Worm (Caenorhabditis elegans) whole organism, L1 larva: ENCODE measurements around the gene E02H1.6.
A peak's percentile ranks its signal among the peaks of the same experiment; 100 is the strongest.

Experiments
- C34B4.2 ChIP-seq: sonication (generic microtip); optimal IDR thresholded peaks from 2 replicates; lab custom pipeline; 2017; ENCODE audit warnings: mild to moderate bottlenecking, missing genetic modification characterization, missing compliant biosample characterization
- F16B12.6 ChIP-seq: fragments of 150-350 bp; optimal IDR thresholded peaks from 2 replicates; lab custom pipeline; 2014; ENCODE audit warnings: missing biosample characterization, missing genetic modification characterization
- aha-1 ChIP-seq: fragments of 150-350 bp; optimal IDR thresholded peaks from 2 replicates; lab custom pipeline; 2014; ENCODE audit warnings: missing biosample characterization, missing genetic modification characterization
- ama-1 ChIP-seq: fragments of 150-350 bp; optimal IDR thresholded peaks from 2 replicates; lab custom pipeline; 2014
- blmp-1 ChIP-seq: fragments of 150-350 bp; optimal IDR thresholded peaks from 2 replicates; lab custom pipeline; 2014; ENCODE audit warnings: missing biosample characterization, missing genetic modification characterization
- dsc-1 ChIP-seq: sonication (generic microtip); optimal IDR thresholded peaks from 2 replicates; lab custom pipeline; 2016; ENCODE audit warnings: mild to moderate bottlenecking, missing genetic modification characterization, missing compliant biosample characterization
- efl-1 ChIP-seq, 4 experiments: fragments of 150-350 bp; optimal IDR thresholded peaks in 3 of 4; peaks in 1 of 4; 1 replicate in 1 of 4; 2 replicates in 3 of 4; lab custom pipeline; 2014; ENCODE audit warnings: missing biosample characterization in 2 of 4, missing genetic modification characterization in 2 of 4, missing genetic modification reagents in 2 of 4
- elt-3 ChIP-seq, 6 experiments: fragments of 150-350 bp in 1 of 6; sonication (generic microtip); optimal IDR thresholded peaks; 2 replicates each; lab custom pipeline; 2017 to 2018; ENCODE audit warnings: missing biosample characterization in 6 of 6, missing genetic modification characterization in 6 of 6, inconsistent platforms in 1 of 6
- fkh-4 ChIP-seq: sonication (generic microtip); optimal IDR thresholded peaks from 2 replicates; lab custom pipeline; 2016; ENCODE audit warnings: missing compliant biosample characterization, missing genetic modification characterization, borderline replicate concordance
- hlh-17 ChIP-seq: fragments of 200-800 bp; sonication (Bioruptor generic); optimal IDR thresholded peaks from 2 replicates; lab custom pipeline; 2018; ENCODE audit warnings: missing genetic modification characterization, mild to moderate bottlenecking, missing compliant biosample characterization, moderate library complexity, borderline replicate concordance
- hpl-2 ChIP-seq: fragments of 150-350 bp; optimal IDR thresholded peaks from 2 replicates; lab custom pipeline; 2014; ENCODE audit warnings: missing biosample characterization, missing genetic modification reagents, missing genetic modification characterization
- irx-1 ChIP-seq: sonication (generic microtip); optimal IDR thresholded peaks from 2 replicates; lab custom pipeline; 2016; ENCODE audit warnings: missing genetic modification characterization, missing compliant biosample characterization
- jun-1 ChIP-seq: fragments of 150-350 bp; optimal IDR thresholded peaks from 2 replicates; lab custom pipeline; 2014; ENCODE audit warnings: missing biosample characterization, missing genetic modification reagents, missing genetic modification characterization
- lin-13 ChIP-seq: fragments of 150-350 bp; optimal IDR thresholded peaks from 2 replicates; lab custom pipeline; 2014; ENCODE audit warnings: missing biosample characterization, missing genetic modification reagents, missing genetic modification characterization
- lin-14 ChIP-seq: fragments of 200-800 bp; sonication (Bioruptor generic); optimal IDR thresholded peaks from 2 replicates; lab custom pipeline; 2018; ENCODE audit warnings: mild to moderate bottlenecking, missing genetic modification characterization, moderate library complexity, missing compliant biosample characterization
- lin-15B ChIP-seq: fragments of 150-350 bp; sonication (generic microtip); optimal IDR thresholded peaks from 3 replicates; lab custom pipeline; 2014; ENCODE audit warnings: missing biosample characterization, missing genetic modification characterization
- lin-35 ChIP-seq, 2 experiments: fragments of 150-350 bp; optimal IDR thresholded peaks; 2 replicates each; lab custom pipeline; 2014; ENCODE audit warnings: missing biosample characterization in 2 of 2, missing genetic modification characterization in 2 of 2, missing genetic modification reagents in 2 of 2
- lir-3 ChIP-seq: sonication (generic microtip); optimal IDR thresholded peaks from 2 replicates; lab custom pipeline; 2016; ENCODE audit warnings: mild to moderate bottlenecking, missing genetic modification characterization, moderate library complexity, missing compliant biosample characterization; ENCODE audit not compliant: poor library complexity
- mab-9 ChIP-seq: fragments of 200-800 bp; sonication (Bioruptor generic); IDR thresholded peaks from 2 replicates; pipeline ENCODE4 v1.3.6; 2022; ENCODE audit warnings: missing genetic modification reagents, missing genetic modification characterization, missing compliant biosample characterization
- mef-2 ChIP-seq: fragments of 150-350 bp; optimal IDR thresholded peaks from 2 replicates; lab custom pipeline; 2014; ENCODE audit warnings: missing biosample characterization, missing genetic modification characterization
- mep-1 ChIP-seq: fragments of 150-350 bp; optimal IDR thresholded peaks from 2 replicates; lab custom pipeline; 2014; ENCODE audit warnings: missing biosample characterization, missing genetic modification characterization
- nhr-12 ChIP-seq: sonication (generic microtip); optimal IDR thresholded peaks from 2 replicates; lab custom pipeline; 2017; ENCODE audit warnings: missing biosample characterization, missing genetic modification characterization
- nhr-19 ChIP-seq: fragments of 200-800 bp; sonication (Bioruptor generic); conservative IDR thresholded peaks from 2 replicates; pipeline ENCODE4 v1.3.6; 2022; ENCODE audit warnings: missing genetic modification characterization, missing compliant biosample characterization
- nhr-20 ChIP-seq: sonication (generic microtip); optimal IDR thresholded peaks from 2 replicates; lab custom pipeline; 2016; ENCODE audit warnings: mild to moderate bottlenecking, missing genetic modification characterization, missing compliant biosample characterization
- nhr-84 ChIP-seq: sonication (generic microtip); optimal IDR thresholded peaks from 2 replicates; lab custom pipeline; 2017; ENCODE audit warnings: missing biosample characterization, missing genetic modification characterization
- nhr-85 ChIP-seq: sonication (generic microtip); peaks from one replicate; lab custom pipeline; 2016; ENCODE audit warnings: missing genetic modification characterization, inconsistent platforms, missing compliant biosample characterization
- nhr-90 ChIP-seq: sonication (generic microtip); optimal IDR thresholded peaks from 2 replicates; lab custom pipeline; 2016; ENCODE audit warnings: mild to moderate bottlenecking, missing genetic modification characterization, missing compliant biosample characterization; ENCODE audit not compliant: poor library complexity
- pag-3 ChIP-seq: sonication (generic microtip); optimal IDR thresholded peaks from 2 replicates; lab custom pipeline; 2017; ENCODE audit warnings: missing genetic modification characterization, mild to moderate bottlenecking, missing compliant biosample characterization, antibody characterized with exemption, borderline replicate concordance; ENCODE audit not compliant: insufficient read depth
- pqm-1 ChIP-seq: sonication (generic microtip); optimal IDR thresholded peaks from 3 replicates; lab custom pipeline; 2017; ENCODE audit warnings: missing biosample characterization, missing genetic modification characterization
- rnt-1 ChIP-seq: sonication (generic microtip); optimal IDR thresholded peaks from 2 replicates; lab custom pipeline; 2016; ENCODE audit warnings: mild to moderate bottlenecking, missing genetic modification characterization, moderate library complexity, missing compliant biosample characterization
- snu-23 ChIP-seq: sonication (generic microtip); optimal IDR thresholded peaks from 2 replicates; lab custom pipeline; 2016; ENCODE audit warnings: missing genetic modification characterization, missing compliant biosample characterization
- sox-4 ChIP-seq: sonication (generic microtip); optimal IDR thresholded peaks from 2 replicates; lab custom pipeline; 2016; ENCODE audit warnings: missing genetic modification characterization, missing compliant biosample characterization
- sptf-1 ChIP-seq: fragments of 150-350 bp; optimal IDR thresholded peaks from 2 replicates; lab custom pipeline; 2014; ENCODE audit warnings: missing biosample characterization, missing genetic modification characterization
- swsn-7 ChIP-seq: sonication (generic microtip); optimal IDR thresholded peaks from 2 replicates; lab custom pipeline; 2016; ENCODE audit warnings: missing genetic modification characterization, missing compliant biosample characterization
- tbx-2 ChIP-seq: sonication (generic microtip); optimal IDR thresholded peaks from 2 replicates; lab custom pipeline; 2016; ENCODE audit warnings: missing genetic modification characterization, missing compliant biosample characterization
- vab-15 ChIP-seq: sonication (generic microtip); optimal IDR thresholded peaks from 2 replicates; lab custom pipeline; 2017; ENCODE audit warnings: missing genotype, mild to moderate bottlenecking, missing genetic modification characterization, missing compliant biosample characterization
- zag-1 ChIP-seq: fragments of 150-350 bp; optimal IDR thresholded peaks from 2 replicates; lab custom pipeline; 2014; ENCODE audit warnings: missing biosample characterization, missing genetic modification characterization
- zip-4 ChIP-seq: fragments of 200-800 bp; sonication (Bioruptor generic); optimal IDR thresholded peaks from 2 replicates; lab custom pipeline; 2018; ENCODE audit warnings: mild to moderate bottlenecking, missing genetic modification characterization, moderate library complexity, missing compliant biosample characterization
- ztf-4 ChIP-seq: fragments of 150-350 bp; optimal IDR thresholded peaks from 2 replicates; lab custom pipeline; 2014; ENCODE audit warnings: missing biosample characterization, missing genetic modification characterization

The E02H1.6 gene

DNA sequence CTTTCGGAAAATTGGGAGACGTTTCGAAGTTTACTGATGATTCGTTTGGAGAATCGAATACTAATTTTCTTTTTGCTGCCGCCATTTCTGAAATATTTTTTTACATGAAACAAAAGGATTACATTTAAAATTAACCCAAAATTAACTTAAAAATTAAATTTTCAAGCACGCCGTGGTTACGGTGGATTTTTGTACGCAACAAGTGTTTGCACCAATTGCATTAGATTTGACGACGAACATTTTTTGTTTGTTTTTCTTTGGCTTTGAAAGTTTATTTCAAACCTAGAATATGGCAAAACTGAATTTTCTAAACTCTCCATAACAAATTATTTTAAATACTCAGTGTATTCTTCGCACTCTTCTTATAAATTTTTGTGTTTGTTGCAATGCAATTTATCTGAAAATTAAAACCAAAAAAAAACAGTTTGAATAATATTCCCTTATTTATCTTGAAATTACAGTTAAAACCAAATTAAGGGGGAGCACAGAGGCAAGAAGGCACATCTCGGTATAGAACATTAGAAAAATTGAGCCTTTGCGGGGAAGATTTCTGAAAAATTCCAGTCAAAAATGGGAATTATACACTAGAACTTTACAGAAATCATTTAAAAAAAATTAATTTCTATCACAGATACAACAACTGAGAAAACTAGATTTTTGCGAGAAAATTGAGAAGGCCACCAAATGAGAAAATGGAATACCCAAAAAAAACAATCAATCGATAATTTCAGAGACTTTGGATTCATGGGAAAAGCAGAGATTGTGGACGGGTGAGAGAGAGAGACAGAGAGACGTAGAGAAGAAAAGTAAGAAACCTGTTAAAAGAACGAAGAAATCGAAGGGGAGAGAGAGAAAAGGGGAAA is 20.8 kb downstream of the E02H1.6 start, which contains the start of gene hal-3 (continued):
- no peak for TF ChIP-seq aha-1 (tag; lab: Kevin White, UChicago)
- TF ChIP-seq sptf-1 (tag; lab: Kevin White, UChicago), result no peak
- TF ChIP-seq F16B12.6 (tag; lab: Kevin White, UChicago), result no peak
- peak; percentile 16 for TF ChIP-seq ama-1 (lab: Kevin White, UChicago)
- no peak for TF ChIP-seq tbx-2 (tag; lab: Kevin White, UChicago)
- TF ChIP-seq mef-2 (tag; lab: Kevin White, UChicago), result no peak
- no peak for TF ChIP-seq nhr-12
- TF ChIP-seq efl-1 (optimal IDR thresholded peaks at IDR 0.05; lab: Kevin White, UChicago), result no peak
- peak in 1 of 2 experiments; percentile 77 for TF ChIP-seq efl-1 (GFP tag; optimal IDR thresholded peaks at IDR 0.05 in 1 of 2; lab: Kevin White, UChicago)
- TF ChIP-seq irx-1 (tag; lab: Kevin White, UChicago), result no peak

DNA sequence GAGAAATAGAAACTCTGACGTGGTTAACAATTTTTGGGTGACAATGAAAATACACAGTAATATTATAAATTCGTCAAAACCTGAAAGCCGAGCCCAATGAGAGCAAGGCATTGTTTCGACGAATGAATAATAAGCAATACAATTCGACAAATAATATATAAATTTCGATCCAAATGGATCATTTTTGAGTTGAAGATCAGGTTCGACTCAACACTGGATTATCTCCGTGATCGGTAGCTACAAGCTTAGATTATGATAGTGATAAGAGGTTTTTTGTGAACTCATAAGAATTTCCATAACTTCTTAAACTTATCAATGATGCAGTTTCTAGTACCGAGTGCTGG is 21.4 kb downstream of the E02H1.6 start:
- no peak for TF ChIP-seq swsn-7 (tag; lab: Kevin White, UChicago)
- TF ChIP-seq hlh-17 (GFP tag; lab: Kevin White, UChicago), result no peak
- TF ChIP-seq sptf-1 (tag; lab: Kevin White, UChicago), result no peak
- TF ChIP-seq pag-3 (tag; lab: Kevin White, UChicago), result no peak
- TF ChIP-seq elt-3 (tag; optimal IDR thresholded peaks at IDR 0.05; lab: Kevin White, UChicago), result no peak
- TF ChIP-seq blmp-1, result no peak
- TF ChIP-seq hpl-2 (GFP tag; lab: Kevin White, UChicago), result no peak
- TF ChIP-seq irx-1 (tag; lab: Kevin White, UChicago), result no peak
- peak; percentile 2 for TF ChIP-seq jun-1 (tag; lab: Kevin White, UChicago)
- no peak for TF ChIP-seq lin-35 (GFP tag; optimal IDR thresholded peaks at IDR 0.05; lab: Kevin White, UChicago)
- no peak for TF ChIP-seq sox-4
- TF ChIP-seq nhr-19 (GFP tag; lab: Robert Waterston, UW), result no peak
- TF ChIP-seq nhr-20, result no peak
- TF ChIP-seq nhr-85 (tag; lab: Kevin White, UChicago), result no peak
- TF ChIP-seq mep-1, result no peak
- no peak for TF ChIP-seq F16B12.6 (tag; lab: Kevin White, UChicago)
- no peak for TF ChIP-seq zag-1 (tag; lab: Kevin White, UChicago)
- TF ChIP-seq lin-14 (GFP tag; lab: Kevin White, UChicago), result peak; percentile 21
- peak; percentile 25 for TF ChIP-seq nhr-90 (tag; lab: Kevin White, UChicago)
- no peak for TF ChIP-seq pqm-1 (tag; lab: Kevin White, UChicago)
- TF ChIP-seq fkh-4 (tag; lab: Kevin White, UChicago), result no peak
- no peak for TF ChIP-seq lin-15B (tag; lab: Kevin White, UChicago)
- no peak for TF ChIP-seq rnt-1
- no peak for TF ChIP-seq nhr-84 (tag; lab: Kevin White, UChicago)
- no peak for TF ChIP-seq ztf-4 (tag; lab: Kevin White, UChicago)
- no peak for TF ChIP-seq lir-3
- TF ChIP-seq zip-4 (GFP tag; lab: Kevin White, UChicago), result peak; percentile 16
- peak; percentile 19 for TF ChIP-seq snu-23 (GFP tag; lab: Kevin White, UChicago)
- TF ChIP-seq vab-15 (tag; lab: Kevin White, UChicago), result no peak
- TF ChIP-seq C34B4.2 (tag; lab: Kevin White, UChicago), result no peak
- no peak for TF ChIP-seq lin-13 (GFP tag; lab: Kevin White, UChicago)
- TF ChIP-seq mab-9, result no peak
- no peak for TF ChIP-seq dsc-1 (tag; lab: Kevin White, UChicago)
